Worm (Caenorhabditis elegans) whole organism, late embryonic: ENCODE measurements around the gene K12H4.3.

Source experiments
- F13H6.1 ChIP-seq: sonication (generic microtip); optimal IDR thresholded peaks from 2 replicates; lab custom pipeline; 2016; ENCODE audit warnings: missing genetic modification characterization, missing compliant biosample characterization
- ceh-14 ChIP-seq: sonication (generic microtip); optimal IDR thresholded peaks from 2 replicates; lab custom pipeline; 2016; ENCODE audit warnings: missing genotype, missing genetic modification characterization, missing compliant biosample characterization
- dmd-4 ChIP-seq: sonication (generic microtip); optimal IDR thresholded peaks from 2 replicates; lab custom pipeline; 2016; ENCODE audit warnings: borderline replicate concordance, missing genetic modification characterization, missing compliant biosample characterization
- fkh-10 ChIP-seq: fragments of 150-350 bp; optimal IDR thresholded peaks from 2 replicates; lab custom pipeline; 2014; ENCODE audit warnings: missing biosample characterization, missing genetic modification reagents, missing genetic modification characterization
- lim-6 ChIP-seq: sonication (generic microtip); optimal IDR thresholded peaks from 2 replicates; lab custom pipeline; 2016; ENCODE audit warnings: missing genetic modification characterization, missing compliant biosample characterization
- pax-1 ChIP-seq: fragments of 150-350 bp; optimal IDR thresholded peaks from 2 replicates; lab custom pipeline; 2014; ENCODE audit warnings: missing biosample characterization, missing genetic modification characterization
- pqm-1 ChIP-seq: sonication (generic microtip); optimal IDR thresholded peaks from 2 replicates; lab custom pipeline; 2016; ENCODE audit warnings: missing genetic modification characterization, missing compliant biosample characterization

ce11 chrIII:8066989-8067388 lies 21.2 kb downstream of the K12H4.3 start, which contains the start of gene pros-1:
- TF ChIP-seq pax-1 (tag; lab: Kevin White, UChicago) (no peak), ceh-14 (tag; lab: Kevin White, UChicago) (no peak), pqm-1 (tag; lab: Kevin White, UChicago) (no peak), F13H6.1 (no peak), lim-6 (tag; lab: Kevin White, UChicago) (no peak), fkh-10 (GFP tag; lab: Kevin White, UChicago) (no peak), dmd-4 (tag; lab: Kevin White, UChicago) (no peak)
